Worm (Caenorhabditis elegans) whole organism, late embryonic: Measurements from ENCODE around the gene R10E8.2.
A peak's percentile ranks its signal among the peaks of the same experiment; 100 is the strongest.

Source experiments
- C08G9.2 ChIP-seq: sonication (generic microtip); optimal IDR thresholded peaks from 2 replicates; lab custom pipeline; 2016; ENCODE audit warnings: mild to moderate bottlenecking, missing genetic modification characterization, moderate library complexity, missing compliant biosample characterization
- ama-1 ChIP-seq: fragments of 150-350 bp; optimal IDR thresholded peaks from 2 replicates; lab custom pipeline; 2014
- ceh-48 ChIP-seq: sonication (generic microtip); optimal IDR thresholded peaks from 2 replicates; lab custom pipeline; 2016; ENCODE audit warnings: missing genetic modification characterization, inconsistent platforms, missing compliant biosample characterization
- elt-2 ChIP-seq: sonication (generic microtip); optimal IDR thresholded peaks from 2 replicates; lab custom pipeline; 2016; ENCODE audit warnings: missing genetic modification reagents, missing genetic modification characterization, missing compliant biosample characterization
- ets-4 ChIP-seq: sonication (generic microtip); optimal IDR thresholded peaks from 2 replicates; lab custom pipeline; 2016; ENCODE audit warnings: missing genetic modification characterization, missing compliant biosample characterization
- eyg-1 ChIP-seq: sonication (generic microtip); optimal IDR thresholded peaks from 2 replicates; lab custom pipeline; 2016; ENCODE audit warnings: missing genotype, missing genetic modification characterization, missing compliant biosample characterization
- pha-2 ChIP-seq: sonication (generic microtip); optimal IDR thresholded peaks from 2 replicates; lab custom pipeline; 2017; ENCODE audit warnings: mild to moderate bottlenecking, missing genetic modification characterization, missing compliant biosample characterization
- syd-9 ChIP-seq: sonication (generic microtip); optimal IDR thresholded peaks from 2 replicates; lab custom pipeline; 2016; ENCODE audit warnings: mild to moderate bottlenecking, missing genetic modification characterization, moderate library complexity, missing compliant biosample characterization

DNA sequence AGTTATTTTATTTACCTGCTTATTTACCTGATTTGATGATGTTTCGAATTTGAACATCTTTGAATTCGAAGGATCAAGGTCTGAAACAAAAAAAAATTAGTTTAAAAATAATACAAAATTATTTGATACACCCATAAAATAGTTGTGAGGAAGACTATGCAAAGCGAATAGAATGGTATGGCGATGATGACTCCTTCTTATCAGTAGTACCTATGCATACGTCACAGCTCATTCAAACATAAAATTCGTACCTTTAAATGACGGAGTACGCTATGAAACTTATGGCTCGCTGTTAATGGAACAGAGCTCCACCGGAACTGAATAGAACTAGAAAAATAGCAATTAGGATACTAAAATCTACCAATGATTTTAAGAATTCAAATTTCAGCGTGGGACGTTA, 1.4 kb upstream of the R10E8.2 start, which contains the start of gene R10E8.1:
- no peak for TF ChIP-seq ama-1 (lab: Kevin White, UChicago)
- no peak for TF ChIP-seq ets-4 (tag; lab: Kevin White, UChicago)
- TF ChIP-seq pha-2 (tag; lab: Kevin White, UChicago), result no peak
- no peak for TF ChIP-seq C08G9.2 (tag; lab: Kevin White, UChicago)
- TF ChIP-seq syd-9 (tag; lab: Kevin White, UChicago), result no peak
- peak; percentile 13 for TF ChIP-seq elt-2 (tag; lab: Kevin White, UChicago)
- TF ChIP-seq eyg-1, result no peak
- no peak for TF ChIP-seq ceh-48 (tag; lab: Kevin White, UChicago)
